Worm (Caenorhabditis elegans) whole organism, L4/young adult: ENCODE data around the gene M04D8.5.
"Not testable (repeated sequence)": the region's sequence is repeated elsewhere in the genome, so short reads cannot be mapped to it uniquely, and the experiment has no call there.

Experiments used
- W03F9.2 ChIP-seq: fragments of 150-350 bp; optimal IDR thresholded peaks from 2 replicates; lab custom pipeline; 2014; ENCODE audit warnings: missing biosample characterization, missing genetic modification characterization
- dao-5 ChIP-seq: sonication (generic microtip); optimal IDR thresholded peaks from 2 replicates; lab custom pipeline; 2016; ENCODE audit warnings: missing genotype, missing genetic modification characterization, moderate library complexity, missing compliant biosample characterization
- him-1 ChIP-seq: sonication (generic microtip); optimal IDR thresholded peaks from 2 replicates; lab custom pipeline; 2016; ENCODE audit warnings: missing genotype, missing genetic modification reagents, missing genetic modification characterization, missing compliant biosample characterization

The M04D8.5 gene

DNA sequence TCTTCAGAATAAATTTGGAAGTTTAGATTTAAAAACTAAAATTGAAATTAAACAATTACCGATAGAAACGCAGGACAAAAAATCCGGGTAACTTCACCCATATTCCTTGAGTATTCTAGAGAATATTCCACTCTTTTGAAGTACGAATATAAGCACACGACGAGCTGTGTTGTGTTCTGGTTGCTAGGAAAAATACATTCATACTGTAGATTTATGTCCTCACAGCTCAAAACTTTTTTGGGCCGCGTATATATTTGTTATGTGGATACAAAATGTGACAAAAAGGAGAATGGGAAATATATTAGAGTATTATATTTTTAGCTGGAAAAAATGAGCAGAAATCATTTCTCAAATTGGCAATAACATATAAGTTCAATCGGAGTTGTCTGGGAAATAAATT, at the start of gene M04D8.5:
M04D8.5 (minus strand) TSS at position 101 of the 400 bp plus-strand sequence.
- TF ChIP-seq W03F9.2 (tag; lab: Kevin White, UChicago) (no peak), him-1 (tag; lab: Kevin White, UChicago) (no peak), dao-5 (tag; lab: Kevin White, UChicago) (no peak)

- TF ChIP-seq him-1 (tag; lab: Kevin White, UChicago) (no peak), W03F9.2 (tag; lab: Kevin White, UChicago) (no peak), dao-5 (tag; lab: Kevin White, UChicago) (no peak)
These were observed 45.7 kb upstream of the M04D8.5 start for ce11 chrIII:10078784-10079183.

- TF ChIP-seq dao-5 (tag; lab: Kevin White, UChicago) (no peak), W03F9.2 (tag; lab: Kevin White, UChicago) (no peak), him-1 (tag; lab: Kevin White, UChicago) (no peak)
These were observed 45.0 kb upstream of the M04D8.5 start, which contains the start of gene T16G12.9 for ce11 chrIII:10078151-10078550. TSS of gene T16G12.9 (minus strand) at chrIII:10078251.

DNA sequence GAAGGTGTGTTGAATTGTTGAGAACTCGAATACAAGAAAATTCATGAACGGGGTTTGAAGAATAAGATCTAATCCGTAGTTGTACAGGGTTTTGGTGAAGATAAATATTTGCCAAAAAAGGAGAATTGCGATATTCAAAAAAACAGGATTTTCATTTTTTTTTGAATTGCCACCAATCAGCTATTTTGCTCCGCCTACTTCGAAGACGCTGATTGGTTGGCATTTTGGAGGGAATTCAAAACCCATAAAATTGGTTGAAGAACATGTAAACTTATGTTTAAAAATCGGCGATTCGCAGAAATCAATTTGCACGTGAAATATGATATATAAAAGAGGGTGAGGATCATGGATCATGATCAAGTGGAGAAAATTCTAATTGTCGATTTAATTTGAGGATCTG, 42.9 kb upstream of the M04D8.5 start:
- TF ChIP-seq him-1 (tag; lab: Kevin White, UChicago), result no peak
- no peak for TF ChIP-seq W03F9.2 (tag; lab: Kevin White, UChicago)
- TF ChIP-seq dao-5 (tag; lab: Kevin White, UChicago), result no peak

- TF ChIP-seq him-1 (tag; lab: Kevin White, UChicago), result no peak
- no peak for TF ChIP-seq dao-5 (tag; lab: Kevin White, UChicago)
- no peak for TF ChIP-seq W03F9.2 (tag; lab: Kevin White, UChicago)
These were observed 36.2 kb upstream of the M04D8.5 start, which contains the start of gene T16G12.6 for ce11 chrIII:10069278-10069677. TSS of gene T16G12.6 (plus strand) at chrIII:10069578.

DNA sequence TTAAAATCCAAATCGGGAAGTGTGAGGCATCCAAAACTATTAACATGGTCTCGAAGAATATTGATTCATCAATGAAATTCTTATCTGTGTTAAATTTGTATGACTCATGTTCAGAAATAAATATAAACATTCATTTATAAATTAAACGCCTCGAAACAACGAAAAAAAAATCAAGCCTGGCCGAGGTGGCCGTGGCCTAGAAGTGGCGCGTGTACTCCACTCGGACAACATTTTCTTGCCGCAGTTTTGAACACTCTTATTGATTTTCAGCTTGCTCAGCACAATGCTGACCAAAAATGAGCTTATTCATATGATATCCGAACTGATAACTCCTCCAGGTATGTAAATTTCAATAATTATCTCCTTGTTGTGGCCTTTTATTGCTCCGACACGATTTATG, 31.0 kb upstream of the M04D8.5 start, which contains the start of gene ekl-6:
ekl-6 (plus strand) TSS at position 265 of the 400 bp plus-strand sequence.
- TF ChIP-seq dao-5 (tag; lab: Kevin White, UChicago) (no peak), W03F9.2 (tag; lab: Kevin White, UChicago) (peak; percentile 51), him-1 (tag; lab: Kevin White, UChicago) (no peak)

DNA sequence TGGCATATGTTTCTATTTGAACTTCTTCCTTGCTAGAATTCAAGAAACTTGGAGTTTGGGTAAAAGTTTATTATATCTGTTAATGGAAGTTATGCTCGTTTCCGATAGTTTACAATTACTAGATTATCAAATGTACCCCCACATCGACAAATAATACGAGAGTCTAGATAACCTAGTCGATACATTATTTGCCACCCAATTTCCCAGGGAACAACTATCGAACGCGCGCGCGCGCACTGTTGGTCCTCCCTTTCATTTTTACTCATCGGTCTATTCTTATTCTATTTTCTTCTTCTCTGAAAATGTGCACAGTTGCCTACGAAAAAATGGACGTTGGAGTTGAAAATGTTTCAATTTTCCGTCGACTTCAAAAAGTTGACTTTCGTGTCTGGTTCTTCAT, 27.5 kb upstream of the M04D8.5 start, which contains the start of gene T16G12.13:
T16G12.13 (plus strand) TSS at position 293 of the 400 bp plus-strand sequence.
- no peak for TF ChIP-seq him-1 (tag; lab: Kevin White, UChicago)
- TF ChIP-seq dao-5 (tag; lab: Kevin White, UChicago), result no peak
- no peak for TF ChIP-seq W03F9.2 (tag; lab: Kevin White, UChicago)

DNA sequence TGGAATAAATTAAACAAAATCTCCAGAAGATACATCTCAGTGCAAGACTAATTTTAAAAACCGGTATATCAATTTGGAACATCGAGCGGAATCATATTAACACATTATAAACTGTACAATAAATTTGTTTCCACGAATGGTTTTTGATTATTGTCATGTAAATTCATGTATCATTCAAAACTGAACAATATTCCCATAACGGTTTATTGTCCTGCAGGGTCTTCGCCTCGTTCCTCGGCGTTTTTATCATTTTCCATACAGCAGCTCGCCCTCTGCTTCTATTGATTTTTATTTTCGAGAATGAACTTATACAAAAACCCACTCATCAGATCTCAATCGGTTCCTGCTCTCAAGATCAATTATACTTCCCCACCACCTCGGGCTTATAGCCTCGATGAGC, 25.9 kb upstream of the M04D8.5 start, which contains the start of gene T16G12.8:
T16G12.8 (plus strand) TSS at position 301 of the 400 bp plus-strand sequence.
- no peak for TF ChIP-seq dao-5 (tag; lab: Kevin White, UChicago)

DNA sequence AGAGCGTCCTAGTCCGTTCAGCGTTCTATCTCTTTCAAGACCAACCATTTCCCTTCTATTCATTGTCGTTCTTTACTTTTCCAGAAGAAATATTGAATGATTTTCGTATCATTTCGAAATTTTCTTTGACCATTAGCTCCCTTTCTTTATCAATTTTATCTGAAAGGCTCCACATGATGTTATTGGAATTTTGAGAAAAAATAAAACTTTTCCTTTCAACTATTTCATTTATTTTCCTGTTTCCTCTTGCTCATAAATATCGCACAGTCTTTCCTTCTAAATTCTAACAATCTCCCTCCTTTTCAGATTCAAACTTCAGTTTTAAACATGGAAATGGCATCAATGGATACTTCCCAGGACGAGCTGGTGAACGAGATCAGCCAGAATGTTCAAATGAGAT, 24.4 kb upstream of the M04D8.5 start, which contains the start of gene T16G12.4:
T16G12.4 (plus strand) TSS at position 301 of the 400 bp plus-strand sequence.
- no peak for TF ChIP-seq dao-5 (tag; lab: Kevin White, UChicago)
- no peak for TF ChIP-seq him-1 (tag; lab: Kevin White, UChicago)
- no peak for TF ChIP-seq W03F9.2 (tag; lab: Kevin White, UChicago)

DNA sequence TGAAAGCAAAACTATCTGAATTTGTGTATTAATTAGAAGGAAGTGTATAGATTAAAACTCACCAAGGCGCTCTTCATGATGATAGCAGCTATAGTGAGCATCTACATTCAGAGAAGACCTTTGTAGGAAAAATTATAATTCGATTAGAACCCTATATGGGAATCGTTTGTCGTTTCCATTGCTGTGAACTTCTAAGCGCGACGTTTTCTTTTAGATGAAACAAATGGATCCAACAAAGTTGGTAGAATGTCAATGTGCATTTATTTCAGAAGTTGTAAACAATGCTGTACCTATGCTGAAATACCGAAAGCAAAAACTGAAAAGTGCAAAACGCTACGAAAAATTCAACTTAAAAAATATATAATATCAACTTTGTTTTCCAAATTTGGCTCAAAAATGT, 22.9 kb upstream of the M04D8.5 start, which contains the start of gene T16G12.10:
T16G12.10 (minus strand) TSS at position 101 of the 400 bp plus-strand sequence.
- TF ChIP-seq dao-5 (tag; lab: Kevin White, UChicago) (no peak), W03F9.2 (tag; lab: Kevin White, UChicago) (no peak), him-1 (tag; lab: Kevin White, UChicago) (no peak)

- TF ChIP-seq dao-5, W03F9.2, him-1 (tag; lab: Kevin White, UChicago): not testable (repeated sequence)
These were observed 20.2 kb upstream of the M04D8.5 start, which contains the start of gene T16G12.12 for ce11 chrIII:10053312-10053711. TSS of gene T16G12.12 (plus strand) at chrIII:10053612.

DNA sequence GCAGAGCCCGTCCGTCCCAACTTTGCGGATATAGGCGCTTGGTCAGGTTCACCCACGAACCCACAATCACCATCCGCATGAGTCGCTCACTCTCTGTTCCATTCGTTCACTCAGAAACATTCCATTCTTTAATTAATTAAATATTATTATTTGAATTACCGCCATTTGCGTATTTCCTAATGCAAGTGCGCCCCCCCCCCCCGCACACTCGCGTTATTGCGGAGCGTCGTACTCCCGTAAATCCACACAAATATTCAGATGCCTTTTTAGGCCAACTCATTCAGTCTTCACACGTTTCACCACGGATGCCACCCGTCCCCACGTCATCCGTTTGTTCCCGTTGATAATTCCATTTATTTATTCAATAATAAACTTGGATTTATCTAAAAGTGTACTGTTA, 17.2 kb upstream of the M04D8.5 start, which contains the start of gene T16G12.3:
T16G12.3 (plus strand) TSS at position 301 of the 400 bp plus-strand sequence.
- not testable (repeated sequence) for TF ChIP-seq W03F9.2, dao-5, him-1 (tag; lab: Kevin White, UChicago)

ce11 chrIII:10049682-10050081, 16.6 kb upstream of the M04D8.5 start, which contains the start of gene T16G12.1:
TSS of gene T16G12.1 (minus strand) at chrIII:10049857.
- no peak for TF ChIP-seq him-1 (tag; lab: Kevin White, UChicago)

DNA sequence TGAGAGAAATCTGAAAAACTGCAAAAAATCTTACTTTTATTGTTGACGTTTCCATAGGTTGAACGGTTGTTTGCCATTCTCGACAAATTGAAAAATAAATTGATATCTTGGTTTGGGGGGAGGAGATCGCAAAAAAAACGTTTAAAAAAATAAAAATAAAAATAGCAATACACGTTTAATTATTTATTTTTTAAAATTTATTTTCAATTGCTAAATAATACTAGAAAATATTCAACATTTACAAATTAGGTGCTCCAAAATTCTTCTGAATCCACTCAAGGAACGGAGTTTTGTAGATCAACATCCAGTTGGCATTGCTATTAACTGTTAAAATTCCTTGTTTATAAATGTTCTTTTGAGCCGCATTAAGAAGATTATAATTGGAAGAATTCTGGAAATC, 6.9 kb upstream of the M04D8.5 start, which contains the start of gene T16G12.7:
T16G12.7 (minus strand) TSS at position 101 of the 400 bp plus-strand sequence.
- no peak for TF ChIP-seq dao-5 (tag; lab: Kevin White, UChicago)
- TF ChIP-seq him-1 (tag; lab: Kevin White, UChicago), result no peak
- TF ChIP-seq W03F9.2 (tag; lab: Kevin White, UChicago), result no peak
